Fruit fly (Drosophila melanogaster): ENCODE results near the gene CG13481.

Gene CG13481

DNA sequence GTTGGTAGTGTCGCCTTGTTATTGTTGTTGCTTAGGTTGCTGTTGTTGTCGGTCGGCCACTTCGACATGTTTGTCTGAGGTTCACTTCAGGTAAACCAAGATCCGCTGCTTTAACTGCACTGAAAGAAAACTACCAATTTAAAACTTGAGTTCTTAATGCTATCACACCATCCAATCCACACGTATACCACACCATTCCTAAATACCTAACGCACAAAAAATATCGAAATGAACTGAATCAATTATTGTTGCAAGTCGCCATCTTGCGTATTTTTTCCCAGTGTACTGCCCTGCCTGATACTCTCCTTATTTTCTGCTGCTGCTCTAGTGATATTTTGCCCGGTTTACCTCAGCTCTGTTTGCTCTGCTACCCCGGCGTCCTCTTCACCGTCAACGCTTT lies 30.6 kb downstream of the CG13481 start (continued):
- TF ChIP-seq acj6 (GFP tag; optimal IDR thresholded peaks at IDR 0.05) (peak; percentile 93), CG9139 (GFP tag; optimal IDR thresholded peaks at IDR 0.05) (peak; percentile 87), Eip75B (GFP tag; optimal IDR thresholded peaks at IDR 0.05) (peak; percentile 91), Ets96B (tag; optimal IDR thresholded peaks at IDR 0.05) (peak; percentile 88), Lpt (GFP tag; optimal IDR thresholded peaks at IDR 0.05) (peak; percentile 91), Blimp-1 (GFP tag; optimal IDR thresholded peaks at IDR 0.05) (no peak), CG10669 (GFP tag; optimal IDR thresholded peaks at IDR 0.05) (peak; percentile 89), dac (GFP tag; optimal IDR thresholded peaks at IDR 0.05) (peak; percentile 91), CG32006 (GFP tag; optimal IDR thresholded peaks at IDR 0.05) (peak; percentile 94), fd59A (GFP tag; optimal IDR thresholded peaks at IDR 0.05) (peak; percentile 87), CG1621 (tag; optimal IDR thresholded peaks at IDR 0.05) (peak; percentile 91), fkh (GFP tag; optimal IDR thresholded peaks at IDR 0.05) (peak; percentile 6), CG11902 (GFP tag; optimal IDR thresholded peaks at IDR 0.05) (peak; percentile 83)

DNA sequence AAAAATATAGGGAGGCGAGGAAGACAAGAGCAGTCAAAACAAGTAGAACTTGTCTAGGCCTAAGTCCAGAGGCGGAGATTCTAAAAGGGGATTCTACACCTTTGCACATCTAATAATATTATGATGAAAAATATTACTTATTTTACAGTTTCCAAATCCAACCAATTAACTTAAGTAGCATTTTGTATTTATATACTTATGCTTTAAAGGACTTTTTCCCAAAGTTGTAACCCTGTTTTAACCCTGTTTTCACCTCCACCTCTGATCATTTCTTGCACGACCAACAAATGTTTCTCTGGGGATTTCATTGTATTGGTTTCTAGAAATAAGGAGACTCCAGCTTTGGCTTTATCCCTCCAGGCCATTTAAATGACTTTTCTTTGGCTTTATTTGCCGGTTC lies 33.6 kb downstream of the CG13481 start:
- TF ChIP-seq Ets21C (GFP tag; optimal IDR thresholded peaks at IDR 0.05) (no peak), CG10631 (GFP tag; optimal IDR thresholded peaks at IDR 0.05) (peak; percentile 67), dac (GFP tag; optimal IDR thresholded peaks at IDR 0.05) (no peak), CG11294 (GFP tag; IDR thresholded peaks at IDR 0.05) (peak; percentile 67), CG8319 (GFP tag; optimal IDR thresholded peaks at IDR 0.05) (no peak), CG3032 (tag; optimal IDR thresholded peaks at IDR 0.05) (peak; percentile 82), CG6792 (GFP tag; optimal IDR thresholded peaks at IDR 0.05) (no peak), Hr38 (GFP tag; optimal IDR thresholded peaks at IDR 0.05) (no peak), Eip75B (GFP tag; optimal IDR thresholded peaks at IDR 0.05) (peak; percentile 40), Sox14 (GFP tag; optimal IDR thresholded peaks at IDR 0.05) (peak; percentile 42), CG8632 (GFP tag; optimal IDR thresholded peaks at IDR 0.05) (no peak), Lpt (GFP tag; optimal IDR thresholded peaks at IDR 0.05) (peak; percentile 71), CG31627 (GFP tag; optimal IDR thresholded peaks at IDR 0.05) (no peak), dsx (GFP tag; optimal IDR thresholded peaks at IDR 0.05; ENCODE audit: poor library complexity, severe bottlenecking) (peak; percentile 56), CG34406 (GFP tag; optimal IDR thresholded peaks at IDR 0.05) (no peak), CG8119 (GFP tag; IDR thresholded peaks at IDR 0.05) (peak; percentile 66), Hr4 (GFP tag; optimal IDR thresholded peaks at IDR 0.05) (no peak), Ets96B (tag; optimal IDR thresholded peaks at IDR 0.05) (peak; percentile 78), salr (GFP tag; optimal IDR thresholded peaks at IDR 0.05) (peak in 1 of 2 experiments; percentile 36), Blimp-1 (GFP tag; optimal IDR thresholded peaks at IDR 0.05) (no peak), CG6276 (GFP tag; optimal IDR thresholded peaks at IDR 0.05) (peak; percentile 52), OdsH (GFP tag; optimal IDR thresholded peaks at IDR 0.05) (peak; percentile 15), topi (GFP tag; optimal IDR thresholded peaks at IDR 0.05) (no peak), CG9139 (GFP tag; optimal IDR thresholded peaks at IDR 0.05) (peak; percentile 50), CG11762 (GFP tag; optimal IDR thresholded peaks at IDR 0.05; ENCODE audit: insufficient read depth) (peak; percentile 46), CG10669 (GFP tag; optimal IDR thresholded peaks at IDR 0.05) (peak; percentile 56), lz (GFP tag; optimal IDR thresholded peaks at IDR 0.05) (no peak), fd59A (GFP tag; optimal IDR thresholded peaks at IDR 0.05) (peak; percentile 18), CG11902 (GFP tag; optimal IDR thresholded peaks at IDR 0.05) (no peak), CG32006 (GFP tag; optimal IDR thresholded peaks at IDR 0.05) (peak; percentile 53), fd85E (GFP tag; optimal IDR thresholded peaks at IDR 0.05) (no peak), pdm3 (GFP tag; optimal IDR thresholded peaks at IDR 0.05) (peak; percentile 4), ss (GFP tag; optimal IDR thresholded peaks at IDR 0.05) (peak; percentile 45 to 68), fkh (GFP tag; optimal IDR thresholded peaks at IDR 0.05) (no peak), Smox (GFP tag; optimal IDR thresholded peaks at IDR 0.05) (no peak), Eip93F (GFP tag; optimal IDR thresholded peaks at IDR 0.05) (no peak), Hr39 (GFP tag; optimal IDR thresholded peaks at IDR 0.05) (no peak), Sox15 (GFP tag; optimal IDR thresholded peaks at IDR 0.05) (no peak), CG3919 (GFP tag; optimal IDR thresholded peaks at IDR 0.05) (peak; percentile 77), CG6808 (GFP tag; optimal IDR thresholded peaks at IDR 0.05) (peak; percentile 72), CG6163 (GFP tag; IDR thresholded peaks at IDR 0.05) (peak; percentile 88), svp (GFP tag) (no peak), CG15336 (GFP tag; IDR thresholded peaks at IDR 0.05) (peak; percentile 77), vri (GFP tag; optimal IDR thresholded peaks at IDR 0.05) (no peak), Sox102F (GFP tag; optimal IDR thresholded peaks at IDR 0.05) (no peak), cyc (GFP tag; optimal IDR thresholded peaks at IDR 0.05) (no peak), acj6 (GFP tag; optimal IDR thresholded peaks at IDR 0.05) (peak; percentile 14)
